Worm (Caenorhabditis elegans) whole organism, L1 larva: Measurements from ENCODE around the gene gap-2.

Experiments
- C04F5.9 ChIP-seq: sonication (generic microtip); optimal IDR thresholded peaks from 2 replicates; lab custom pipeline; 2016; ENCODE audit warnings: missing genetic modification characterization, missing compliant biosample characterization
- C34B4.2 ChIP-seq: sonication (generic microtip); optimal IDR thresholded peaks from 2 replicates; lab custom pipeline; 2017; ENCODE audit warnings: mild to moderate bottlenecking, missing genetic modification characterization, missing compliant biosample characterization
- aha-1 ChIP-seq: fragments of 150-350 bp; optimal IDR thresholded peaks from 2 replicates; lab custom pipeline; 2014; ENCODE audit warnings: missing biosample characterization, missing genetic modification characterization
- aly-2 ChIP-seq: fragments of 150-350 bp; optimal IDR thresholded peaks from 2 replicates; lab custom pipeline; 2014; ENCODE audit warnings: missing biosample characterization, missing genetic modification characterization
- blmp-1 ChIP-seq: fragments of 150-350 bp; optimal IDR thresholded peaks from 2 replicates; lab custom pipeline; 2014; ENCODE audit warnings: missing biosample characterization, missing genetic modification characterization
- ceh-63 ChIP-seq: fragments of 200-800 bp; sonication (Bioruptor generic); optimal IDR thresholded peaks from 2 replicates; lab custom pipeline; 2018; ENCODE audit warnings: mild to moderate bottlenecking, missing genetic modification characterization, missing compliant biosample characterization
- ceh-8 ChIP-seq: fragments of 200-800 bp; sonication (Bioruptor generic); optimal IDR thresholded peaks from 2 replicates; lab custom pipeline; 2018; ENCODE audit warnings: mild to moderate bottlenecking, missing genetic modification characterization, moderate library complexity, missing compliant biosample characterization
- ceh-82 ChIP-seq, 3 experiments: fragments of 150-350 bp in 1 of 3; sonication (generic microtip) in 2 of 3; optimal IDR thresholded peaks; 2 replicates each; lab custom pipeline; 2014 to 2017; ENCODE audit warnings: missing biosample characterization in 3 of 3, missing genetic modification characterization in 3 of 3
- ceh-90 ChIP-seq: sonication (generic microtip); optimal IDR thresholded peaks from 2 replicates; lab custom pipeline; 2016; ENCODE audit warnings: missing genetic modification characterization, missing compliant biosample characterization
- ces-1 ChIP-seq: fragments of 150-350 bp; optimal IDR thresholded peaks from 2 replicates; lab custom pipeline; 2014; ENCODE audit warnings: missing biosample characterization, missing genetic modification reagents, missing genetic modification characterization
- egl-13 ChIP-seq: sonication (generic microtip); optimal IDR thresholded peaks from 2 replicates; lab custom pipeline; 2016; ENCODE audit warnings: missing genotype, missing genetic modification reagents, missing genetic modification characterization, missing compliant biosample characterization
- egl-27 ChIP-seq, 2 experiments: fragments of 150-350 bp in 1 of 2; sonication (generic microtip); optimal IDR thresholded peaks; 3 replicates each; lab custom pipeline; 2017 to 2018; ENCODE audit warnings: missing biosample characterization in 2 of 2, missing genetic modification characterization in 2 of 2, missing genetic modification reagents in 2 of 2
- elt-2 ChIP-seq: sonication (generic microtip); optimal IDR thresholded peaks from 2 replicates; lab custom pipeline; 2016; ENCODE audit warnings: missing genetic modification characterization, mild to moderate bottlenecking, inconsistent platforms, missing compliant biosample characterization, missing genetic modification reagents
- elt-3 ChIP-seq, 6 experiments: fragments of 150-350 bp in 1 of 6; sonication (generic microtip); optimal IDR thresholded peaks; 2 replicates each; lab custom pipeline; 2017 to 2018; ENCODE audit warnings: missing biosample characterization in 6 of 6, missing genetic modification characterization in 6 of 6, inconsistent platforms in 1 of 6
- fkh-10 ChIP-seq: sonication (generic microtip); optimal IDR thresholded peaks from 2 replicates; lab custom pipeline; 2017; ENCODE audit warnings: missing biosample characterization, missing genetic modification reagents, missing genetic modification characterization
- fos-1 ChIP-seq: fragments of 150-350 bp; optimal IDR thresholded peaks from 2 replicates; lab custom pipeline; 2014; ENCODE audit warnings: missing biosample characterization, missing genetic modification characterization
- grh-1 ChIP-seq: fragments of 200-800 bp; sonication (Bioruptor generic); IDR thresholded peaks from 2 replicates; pipeline ENCODE4 v1.3.6; 2022; ENCODE audit warnings: missing genetic modification reagents, missing genetic modification characterization, missing compliant biosample characterization
- hlh-17 ChIP-seq: fragments of 200-800 bp; sonication (Bioruptor generic); optimal IDR thresholded peaks from 2 replicates; lab custom pipeline; 2018; ENCODE audit warnings: missing genetic modification characterization, mild to moderate bottlenecking, missing compliant biosample characterization, moderate library complexity, borderline replicate concordance
- irx-1 ChIP-seq: sonication (generic microtip); optimal IDR thresholded peaks from 2 replicates; lab custom pipeline; 2016; ENCODE audit warnings: missing genetic modification characterization, missing compliant biosample characterization
- isw-1 ChIP-seq: fragments of 200-800 bp; sonication (Bioruptor generic); IDR thresholded peaks from 2 replicates; pipeline ENCODE4 v1.3.6; 2022; ENCODE audit warnings: missing genetic modification characterization, missing compliant biosample characterization
- jun-1 ChIP-seq: fragments of 150-350 bp; optimal IDR thresholded peaks from 2 replicates; lab custom pipeline; 2014; ENCODE audit warnings: missing biosample characterization, missing genetic modification reagents, missing genetic modification characterization
- lin-13 ChIP-seq: fragments of 150-350 bp; optimal IDR thresholded peaks from 2 replicates; lab custom pipeline; 2014; ENCODE audit warnings: missing biosample characterization, missing genetic modification reagents, missing genetic modification characterization
- lin-14 ChIP-seq: fragments of 200-800 bp; sonication (Bioruptor generic); optimal IDR thresholded peaks from 2 replicates; lab custom pipeline; 2018; ENCODE audit warnings: mild to moderate bottlenecking, missing genetic modification characterization, moderate library complexity, missing compliant biosample characterization
- lin-15B ChIP-seq: fragments of 150-350 bp; sonication (generic microtip); optimal IDR thresholded peaks from 3 replicates; lab custom pipeline; 2014; ENCODE audit warnings: missing biosample characterization, missing genetic modification characterization
- lir-3 ChIP-seq: sonication (generic microtip); optimal IDR thresholded peaks from 2 replicates; lab custom pipeline; 2016; ENCODE audit warnings: mild to moderate bottlenecking, missing genetic modification characterization, moderate library complexity, missing compliant biosample characterization; ENCODE audit not compliant: poor library complexity
- mab-9 ChIP-seq: fragments of 200-800 bp; sonication (Bioruptor generic); IDR thresholded peaks from 2 replicates; pipeline ENCODE4 v1.3.6; 2022; ENCODE audit warnings: missing genetic modification reagents, missing genetic modification characterization, missing compliant biosample characterization
- mef-2 ChIP-seq: fragments of 150-350 bp; optimal IDR thresholded peaks from 2 replicates; lab custom pipeline; 2014; ENCODE audit warnings: missing biosample characterization, missing genetic modification characterization
- mep-1 ChIP-seq: fragments of 150-350 bp; optimal IDR thresholded peaks from 2 replicates; lab custom pipeline; 2014; ENCODE audit warnings: missing biosample characterization, missing genetic modification characterization
- nhr-11 ChIP-seq: fragments of 150-350 bp; optimal IDR thresholded peaks from 2 replicates; lab custom pipeline; 2014; ENCODE audit warnings: missing biosample characterization, missing genetic modification characterization
- nhr-19 ChIP-seq: fragments of 200-800 bp; sonication (Bioruptor generic); conservative IDR thresholded peaks from 2 replicates; pipeline ENCODE4 v1.3.6; 2022; ENCODE audit warnings: missing genetic modification characterization, missing compliant biosample characterization
- nhr-237 ChIP-seq: fragments of 150-350 bp; optimal IDR thresholded peaks from 2 replicates; lab custom pipeline; 2014; ENCODE audit warnings: missing biosample characterization, missing genetic modification characterization
- nhr-28 ChIP-seq: fragments of 150-350 bp; optimal IDR thresholded peaks from 2 replicates; lab custom pipeline; 2014; ENCODE audit warnings: missing biosample characterization, missing genetic modification characterization
- nhr-47 ChIP-seq: sonication (generic microtip); optimal IDR thresholded peaks from 2 replicates; lab custom pipeline; 2016; ENCODE audit warnings: mild to moderate bottlenecking, missing genetic modification characterization, moderate library complexity, missing compliant biosample characterization
- nhr-85 ChIP-seq: sonication (generic microtip); peaks from one replicate; lab custom pipeline; 2016; ENCODE audit warnings: missing genetic modification characterization, inconsistent platforms, missing compliant biosample characterization
- nhr-90 ChIP-seq: sonication (generic microtip); optimal IDR thresholded peaks from 2 replicates; lab custom pipeline; 2016; ENCODE audit warnings: mild to moderate bottlenecking, missing genetic modification characterization, missing compliant biosample characterization; ENCODE audit not compliant: poor library complexity
- pag-3 ChIP-seq: sonication (generic microtip); optimal IDR thresholded peaks from 2 replicates; lab custom pipeline; 2017; ENCODE audit warnings: missing genetic modification characterization, mild to moderate bottlenecking, missing compliant biosample characterization, antibody characterized with exemption, borderline replicate concordance; ENCODE audit not compliant: insufficient read depth
- pax-3 ChIP-seq: fragments of 200-800 bp; sonication (Bioruptor generic); optimal IDR thresholded peaks from 2 replicates; lab custom pipeline; 2018; ENCODE audit warnings: mild to moderate bottlenecking, missing genetic modification characterization, moderate library complexity, missing compliant biosample characterization
- rnt-1 ChIP-seq: sonication (generic microtip); optimal IDR thresholded peaks from 2 replicates; lab custom pipeline; 2016; ENCODE audit warnings: mild to moderate bottlenecking, missing genetic modification characterization, moderate library complexity, missing compliant biosample characterization
- snpc-4 ChIP-seq: fragments of 150-350 bp; optimal IDR thresholded peaks from 2 replicates; lab custom pipeline; 2014; ENCODE audit warnings: missing biosample characterization, missing genetic modification characterization
- sox-4 ChIP-seq: sonication (generic microtip); optimal IDR thresholded peaks from 2 replicates; lab custom pipeline; 2016; ENCODE audit warnings: missing genetic modification characterization, missing compliant biosample characterization
- sup-37 ChIP-seq: fragments of 200-800 bp; sonication (Bioruptor generic); optimal IDR thresholded peaks from 2 replicates; lab custom pipeline; 2018; ENCODE audit warnings: mild to moderate bottlenecking, missing genetic modification characterization, missing compliant biosample characterization
- tbx-2 ChIP-seq: sonication (generic microtip); optimal IDR thresholded peaks from 2 replicates; lab custom pipeline; 2016; ENCODE audit warnings: missing genetic modification characterization, missing compliant biosample characterization
- tlp-1 ChIP-seq: fragments of 150-350 bp; optimal IDR thresholded peaks from 2 replicates; lab custom pipeline; 2014; ENCODE audit warnings: missing biosample characterization, missing genetic modification characterization
- unc-130 ChIP-seq: fragments of 150-350 bp; optimal IDR thresholded peaks from 2 replicates; lab custom pipeline; 2017; ENCODE audit warnings: missing biosample characterization, missing genetic modification characterization, inconsistent platforms
- unc-30 ChIP-seq: sonication (generic microtip); optimal IDR thresholded peaks from 2 replicates; lab custom pipeline; 2017; ENCODE audit warnings: missing biosample characterization, missing genetic modification characterization
- unc-62 ChIP-seq: fragments of 150-350 bp; optimal IDR thresholded peaks from 2 replicates; lab custom pipeline; 2014; ENCODE audit warnings: missing biosample characterization, missing genetic modification reagents, missing genetic modification characterization
- unc-86 ChIP-seq: sonication (generic microtip); optimal IDR thresholded peaks from 2 replicates; lab custom pipeline; 2016; ENCODE audit warnings: missing genetic modification characterization, missing compliant biosample characterization
- zag-1 ChIP-seq: fragments of 150-350 bp; optimal IDR thresholded peaks from 2 replicates; lab custom pipeline; 2014; ENCODE audit warnings: missing biosample characterization, missing genetic modification characterization
- zip-4 ChIP-seq: fragments of 200-800 bp; sonication (Bioruptor generic); optimal IDR thresholded peaks from 2 replicates; lab custom pipeline; 2018; ENCODE audit warnings: mild to moderate bottlenecking, missing genetic modification characterization, moderate library complexity, missing compliant biosample characterization
- ztf-4 ChIP-seq: fragments of 150-350 bp; optimal IDR thresholded peaks from 2 replicates; lab custom pipeline; 2014; ENCODE audit warnings: missing biosample characterization, missing genetic modification characterization

Gene gap-2

ce11 chrX:9465722-9466132 lies 6.5 kb upstream of the gap-2 start (continued):
- TF ChIP-seq elt-2 (tag; lab: Kevin White, UChicago) (peak; percentile 96), nhr-19 (GFP tag; lab: Robert Waterston, UW) (peak; percentile 98), nhr-90 (tag; lab: Kevin White, UChicago) (peak; percentile 100), tlp-1 (tag; lab: Kevin White, UChicago) (no peak), ceh-63 (GFP tag; lab: Kevin White, UChicago) (peak; percentile 44), C34B4.2 (tag; lab: Kevin White, UChicago) (peak; percentile 51), unc-62 (GFP tag; lab: Kevin White, UChicago) (no peak), ceh-82 (tag; optimal IDR thresholded peaks at IDR 0.05; lab: Kevin White, UChicago) (peak; percentile 97 to 99 (median 99)), tbx-2 (tag; lab: Kevin White, UChicago) (peak; percentile 99), isw-1 (GFP tag; lab: Robert Waterston, UW) (peak; percentile 92), zag-1 (tag; lab: Kevin White, UChicago) (peak; percentile 97)

- peak; percentile 72 for TF ChIP-seq rnt-1 (tag; lab: Kevin White, UChicago)
- peak; percentile 34 for TF ChIP-seq blmp-1
- peak; percentile 70 for TF ChIP-seq fos-1
- TF ChIP-seq snpc-4 (tag; lab: Kevin White, UChicago), result peak; percentile 28
- peak in 2 of 6 experiments; percentile 53 to 82 for TF ChIP-seq elt-3 (tag; optimal IDR thresholded peaks at IDR 0.05; lab: Kevin White, UChicago)
- no peak for TF ChIP-seq sup-37 (GFP tag; lab: Kevin White, UChicago)
- TF ChIP-seq mef-2, result no peak
- no peak for TF ChIP-seq hlh-17 (GFP tag; lab: Kevin White, UChicago)
- peak; percentile 31 for TF ChIP-seq fkh-10 (GFP tag; lab: Kevin White, UChicago)
- TF ChIP-seq ceh-90 (tag; lab: Kevin White, UChicago), result no peak
- peak; percentile 62 for TF ChIP-seq lir-3
- peak; percentile 87 for TF ChIP-seq nhr-47 (tag; lab: Kevin White, UChicago)
- TF ChIP-seq aha-1, result peak; percentile 18
- no peak for TF ChIP-seq sox-4 (tag; lab: Kevin White, UChicago)
- TF ChIP-seq nhr-237 (tag; lab: Kevin White, UChicago), result peak; percentile 14
- TF ChIP-seq nhr-28 (tag; lab: Kevin White, UChicago), result no peak
- TF ChIP-seq pax-3 (tag; lab: Kevin White, UChicago), result peak; percentile 12
- no peak for TF ChIP-seq pag-3 (tag; lab: Kevin White, UChicago)
- peak; percentile 48 for TF ChIP-seq nhr-85
- TF ChIP-seq unc-86 (tag; lab: Kevin White, UChicago), result peak; percentile 21
- TF ChIP-seq mep-1 (tag; lab: Kevin White, UChicago), result peak; percentile 75
- no peak for TF ChIP-seq aly-2 (tag; lab: Kevin White, UChicago)
- TF ChIP-seq unc-130 (tag; lab: Kevin White, UChicago), result no peak
- TF ChIP-seq irx-1 (tag; lab: Kevin White, UChicago), result peak; percentile 77
- peak; percentile 27 for TF ChIP-seq zip-4
- TF ChIP-seq ztf-4 (tag; lab: Kevin White, UChicago), result peak; percentile 35
- no peak for TF ChIP-seq C04F5.9 (tag; lab: Kevin White, UChicago)
- TF ChIP-seq unc-30 (tag; lab: Kevin White, UChicago), result no peak
- TF ChIP-seq isw-1 (GFP tag; lab: Robert Waterston, UW), result peak; percentile 23
- TF ChIP-seq grh-1, result no peak
- TF ChIP-seq nhr-11 (tag; lab: Kevin White, UChicago), result no peak
- peak; percentile 77 for TF ChIP-seq ceh-8
- TF ChIP-seq nhr-19 (GFP tag; lab: Robert Waterston, UW), result peak; percentile 70
- peak; percentile 48 for TF ChIP-seq mab-9
- peak; percentile 60 for TF ChIP-seq jun-1 (tag; lab: Kevin White, UChicago)
- no peak for TF ChIP-seq C34B4.2 (tag; lab: Kevin White, UChicago)
- peak; percentile 27 for TF ChIP-seq egl-13 (tag; lab: Kevin White, UChicago)
- peak; percentile 5 for TF ChIP-seq lin-13 (GFP tag; lab: Kevin White, UChicago)
- TF ChIP-seq lin-14 (GFP tag; lab: Kevin White, UChicago), result peak; percentile 60
- no peak for TF ChIP-seq ces-1 (GFP tag; lab: Kevin White, UChicago)
- TF ChIP-seq egl-27 (tag; optimal IDR thresholded peaks at IDR 0.05; lab: Kevin White, UChicago), result no peak
- no peak for TF ChIP-seq lin-15B (tag; lab: Kevin White, UChicago)
These were observed 4.7 kb upstream of the gap-2 start for ce11 chrX:9467573-9467972.
